Worm (Caenorhabditis elegans): Measurements from ENCODE around the gene dnj-18.

- TF ChIP-seq ztf-29 (GFP tag; IDR thresholded peaks at IDR 0.05) (no peak), cog-1 (tag; optimal IDR thresholded peaks at IDR 0.05) (no peak), klf-2 (GFP tag; conservative IDR thresholded peaks at IDR 0.05) (no peak), flt-1 (GFP tag; IDR thresholded peaks at IDR 0.05) (no peak)
These were observed 40.5 kb upstream of the dnj-18 start for ce11 chrIII:4657386-4657785.

All from whole organism, midembryonic.